Fruit fly (Drosophila melanogaster) whole organism, embryonic: ENCODE data around the gene Npc2a.

Experiments
- Atf3 ChIP-seq: fragments of 200-800 bp; sonication (Bioruptor generic); optimal IDR thresholded peaks from 3 replicates; lab custom pipeline; 2016; ENCODE audit warnings: missing biosample characterization, missing genetic modification characterization
- CG10209 ChIP-seq: fragments of 200-800 bp; sonication (Bioruptor generic); optimal IDR thresholded peaks from 3 replicates; lab custom pipeline; 2017; ENCODE audit warnings: missing biosample characterization, mild to moderate bottlenecking, missing genetic modification characterization, missing genetic modification reagents
- CG11504 ChIP-seq: fragments of 200-800 bp; sonication (Bioruptor generic); optimal IDR thresholded peaks from 3 replicates; lab custom pipeline; 2019; ENCODE audit warnings: missing biosample characterization, mild to moderate bottlenecking, missing genetic modification characterization, moderate library complexity
- CG14965 ChIP-seq: fragments of 200-800 bp; sonication (Bioruptor generic); optimal IDR thresholded peaks from 2 replicates; lab custom pipeline; 2016; ENCODE audit warnings: missing biosample characterization, missing genetic modification characterization, borderline replicate concordance
- CG15479 ChIP-seq: fragments of 200-800 bp; sonication (Bioruptor generic); optimal IDR thresholded peaks from 3 replicates; lab custom pipeline; 2019; ENCODE audit warnings: missing biosample characterization, mild to moderate bottlenecking, missing genetic modification characterization, moderate library complexity
- CG1602 ChIP-seq: fragments of 200-800 bp; sonication (Bioruptor generic); optimal IDR thresholded peaks from 3 replicates; lab custom pipeline; 2016; ENCODE audit warnings: missing biosample characterization, missing genetic modification characterization
- CG18262 ChIP-seq: fragments of 200-800 bp; optimal IDR thresholded peaks from 3 replicates; lab custom pipeline; 2019; ENCODE audit warnings: missing biosample characterization, mild to moderate bottlenecking, missing genetic modification characterization, moderate library complexity
- CG18599 ChIP-seq: fragments of 200-800 bp; sonication (Bioruptor generic); optimal IDR thresholded peaks from 3 replicates; lab custom pipeline; 2017; ENCODE audit warnings: missing biosample characterization, missing genetic modification characterization, mild to moderate bottlenecking, moderate library complexity, missing genetic modification reagents
- CG2889 ChIP-seq: fragments of 200-800 bp; sonication (Bioruptor generic); IDR thresholded peaks from 3 replicates; pipeline ENCODE4 v1.3.6; 2022; ENCODE audit warnings: missing biosample characterization, missing genetic modification characterization
- CG31388 ChIP-seq: fragments of 200-800 bp; sonication (Bioruptor generic); optimal IDR thresholded peaks from 2 replicates; lab custom pipeline; 2016; ENCODE audit warnings: missing biosample characterization, missing genetic modification characterization
- CG42726 ChIP-seq: fragments of 200-800 bp; sonication (Bioruptor generic); IDR thresholded peaks from 2 replicates; pipeline ENCODE4 v1.3.6; 2022; ENCODE audit warnings: missing biosample characterization, missing genetic modification characterization; ENCODE audit not compliant: partially characterized antibody
- CG4820 ChIP-seq: fragments of 200-800 bp; sonication (Bioruptor generic); optimal IDR thresholded peaks from 3 replicates; lab custom pipeline; 2016; ENCODE audit warnings: missing biosample characterization, missing genetic modification characterization
- CG6254 ChIP-seq: fragments of 200-800 bp; sonication (Bioruptor generic); optimal IDR thresholded peaks from 3 replicates; lab custom pipeline; 2017; ENCODE audit warnings: mild to moderate bottlenecking, missing biosample characterization, missing genetic modification reagents, missing genetic modification characterization
- CG7271 ChIP-seq: fragments of 200-800 bp; sonication (Bioruptor generic); optimal IDR thresholded peaks from 2 replicates; lab custom pipeline; 2018; ENCODE audit warnings: missing biosample characterization, mild to moderate bottlenecking, missing genetic modification characterization, moderate library complexity
- CG8478 ChIP-seq: fragments of >200 bp; optimal IDR thresholded peaks from 2 replicates; lab custom pipeline; 2018
- CG9727 ChIP-seq: fragments of 200-800 bp; sonication (Bioruptor generic); optimal IDR thresholded peaks from 3 replicates; lab custom pipeline; 2017; ENCODE audit warnings: missing biosample characterization, mild to moderate bottlenecking, missing genetic modification characterization
- CG9797 ChIP-seq: fragments of 200-800 bp; sonication (Bioruptor generic); optimal IDR thresholded peaks from 3 replicates; lab custom pipeline; 2018; ENCODE audit warnings: missing biosample characterization, mild to moderate bottlenecking, missing genetic modification characterization
- Dll ChIP-seq: fragments of 200-800 bp; sonication (Bioruptor generic); IDR thresholded peaks from 4 replicates; pipeline ENCODE4 v1.3.6; 2022; ENCODE audit warnings: missing biosample characterization, missing genetic modification characterization; ENCODE audit not compliant: partially characterized antibody
- Eip74EF ChIP-seq, 2 experiments: fragments of 200-800 bp in 1 of 2; fragments of >200 bp in 1 of 2; sonication (Bioruptor generic) in 1 of 2; optimal IDR thresholded peaks; 2 replicates each; lab custom pipeline; 2017 to 2019; ENCODE audit warnings: missing biosample characterization in 2 of 2, missing genetic modification characterization in 2 of 2, mild to moderate bottlenecking in 1 of 2, moderate library complexity in 1 of 2
- Fer2 ChIP-seq: fragments of 200-800 bp; sonication (Bioruptor generic); optimal IDR thresholded peaks from 2 replicates; lab custom pipeline; 2018; ENCODE audit warnings: missing biosample characterization, mild to moderate bottlenecking, missing genetic modification characterization, moderate library complexity
- Hand ChIP-seq: fragments of 200-800 bp; sonication (Bioruptor generic); optimal IDR thresholded peaks from 2 replicates; lab custom pipeline; 2017; ENCODE audit warnings: mild to moderate bottlenecking, missing biosample characterization, missing genetic modification reagents, missing genetic modification characterization
- Hmr ChIP-seq: fragments of 200-800 bp; sonication (Bioruptor generic); optimal IDR thresholded peaks from 3 replicates; lab custom pipeline; 2017; ENCODE audit warnings: mild to moderate bottlenecking, missing biosample characterization, missing genetic modification reagents, missing genetic modification characterization
- Jarid2 ChIP-seq: fragments of 200-800 bp; sonication (Bioruptor generic); optimal IDR thresholded peaks from 3 replicates; lab custom pipeline; 2017; ENCODE audit warnings: mild to moderate bottlenecking, missing biosample characterization, missing genetic modification reagents, missing genetic modification characterization
- Lhr ChIP-seq: fragments of 200-800 bp; sonication (Bioruptor generic); optimal IDR thresholded peaks from 3 replicates; lab custom pipeline; 2017; ENCODE audit warnings: mild to moderate bottlenecking, missing biosample characterization, missing genetic modification reagents, missing genetic modification characterization
- Myb ChIP-seq: fragments of 200-800 bp; sonication (Bioruptor generic); optimal IDR thresholded peaks from 2 replicates; lab custom pipeline; 2016; ENCODE audit warnings: missing biosample characterization, missing genetic modification characterization
- Oli ChIP-seq: fragments of 200-800 bp; sonication (Bioruptor generic); optimal IDR thresholded peaks from 2 replicates; lab custom pipeline; 2018; ENCODE audit warnings: missing biosample characterization, mild to moderate bottlenecking, missing genetic modification characterization, moderate library complexity
- Rx ChIP-seq: fragments of 200-800 bp; sonication (Bioruptor generic); IDR thresholded peaks from 2 replicates; pipeline ENCODE4 v1.3.6; 2022; ENCODE audit warnings: missing biosample characterization, missing genetic modification characterization
- Sry-δ ChIP-seq: fragments of 200-800 bp; sonication (Bioruptor generic); optimal IDR thresholded peaks from 2 replicates; lab custom pipeline; 2016; ENCODE audit warnings: missing biosample characterization, missing genetic modification characterization
- Stat92E ChIP-seq, 3 experiments: fragments of >200 bp in 2 of 3; fragments of 200-800 bp in 1 of 3; sonication (Bioruptor generic) in 1 of 3; optimal IDR thresholded peaks; 2 replicates each; lab custom pipeline; 2017 to 2019; ENCODE audit warnings: missing biosample characterization in 3 of 3, missing genetic modification characterization in 3 of 3, mild to moderate bottlenecking in 1 of 3, moderate library complexity in 1 of 3
- ac ChIP-seq: fragments of 200-800 bp; sonication (Bioruptor generic); optimal IDR thresholded peaks from 3 replicates; lab custom pipeline; 2017; ENCODE audit warnings: missing biosample characterization, mild to moderate bottlenecking, missing genetic modification characterization
- bigmax ChIP-seq: fragments of 200-800 bp; sonication (Bioruptor generic); optimal IDR thresholded peaks from 2 replicates; lab custom pipeline; 2018; ENCODE audit warnings: missing biosample characterization, mild to moderate bottlenecking, missing genetic modification characterization
- cato ChIP-seq: fragments of 200-800 bp; sonication (Bioruptor generic); optimal IDR thresholded peaks from 2 replicates; lab custom pipeline; 2016; ENCODE audit warnings: missing biosample characterization, missing genetic modification characterization, borderline replicate concordance
- caup ChIP-seq: fragments of 200-800 bp; sonication (Bioruptor generic); optimal IDR thresholded peaks from 3 replicates; lab custom pipeline; 2017; ENCODE audit warnings: missing biosample characterization, mild to moderate bottlenecking, missing genetic modification characterization, moderate library complexity; ENCODE audit not compliant: severe bottlenecking
- cg ChIP-seq: fragments of 200-800 bp; sonication (Bioruptor generic); optimal IDR thresholded peaks from 3 replicates; lab custom pipeline; 2019; ENCODE audit warnings: missing biosample characterization, mild to moderate bottlenecking, missing genetic modification characterization, moderate library complexity
- crp ChIP-seq, 2 experiments: fragments of 200-800 bp; sonication (Bioruptor generic); optimal IDR thresholded peaks; 2 replicates in 1 of 2; 3 replicates in 1 of 2; lab custom pipeline; 2017; ENCODE audit warnings: missing biosample characterization in 2 of 2, missing genetic modification characterization in 2 of 2, mild to moderate bottlenecking in 1 of 2, moderate library complexity in 1 of 2
- fd64A ChIP-seq: fragments of 200-800 bp; sonication (Bioruptor generic); optimal IDR thresholded peaks from 3 replicates; lab custom pipeline; 2018; ENCODE audit warnings: missing biosample characterization, mild to moderate bottlenecking, missing genetic modification characterization
- gce ChIP-seq: fragments of 200-800 bp; sonication (Bioruptor generic); IDR thresholded peaks from 3 replicates; pipeline ENCODE4 v1.3.6; 2022; ENCODE audit warnings: missing biosample characterization, missing genetic modification characterization
- gsb ChIP-seq: fragments of 200-800 bp; sonication (Bioruptor generic); IDR thresholded peaks from 2 replicates; pipeline ENCODE4 v1.3.6; 2022; ENCODE audit warnings: missing biosample characterization, missing genetic modification characterization
- ham ChIP-seq: fragments of 200-800 bp; sonication (Bioruptor generic); IDR thresholded peaks from 2 replicates; pipeline ENCODE4 v1.3.6; 2022; ENCODE audit warnings: missing biosample characterization, missing genetic modification characterization
- hkb ChIP-seq, 2 experiments: fragments of 200-800 bp in 1 of 2; fragments of >200 bp in 1 of 2; sonication (Bioruptor generic) in 1 of 2; IDR thresholded peaks in 1 of 2; optimal IDR thresholded peaks in 1 of 2; 2 replicates each; pipeline versions ENCODE4 v1.3.6 to Lab custom; 2017 to 2022; ENCODE audit warnings: missing biosample characterization in 1 of 2, missing genetic modification characterization in 1 of 2
- klu ChIP-seq: fragments of 200-800 bp; sonication (Bioruptor generic); IDR thresholded peaks from 2 replicates; pipeline ENCODE4 v1.3.6; 2022; ENCODE audit warnings: missing biosample characterization, missing genetic modification characterization
- lab ChIP-seq: fragments of 200-800 bp; sonication (Bioruptor generic); optimal IDR thresholded peaks from 3 replicates; lab custom pipeline; 2017; ENCODE audit warnings: missing biosample characterization, missing genetic modification characterization, mild to moderate bottlenecking, moderate library complexity, missing genetic modification reagents
- rib ChIP-seq: fragments of 200-800 bp; sonication (Bioruptor generic); IDR thresholded peaks from 2 replicates; pipeline ENCODE4 v1.3.6; 2022; ENCODE audit warnings: missing biosample characterization, missing genetic modification characterization
- sens ChIP-seq: fragments of 200-800 bp; sonication (Bioruptor generic); peaks from one replicate; lab custom pipeline; 2016; ENCODE audit warnings: missing biosample characterization, missing genetic modification characterization
- sens-2 ChIP-seq: fragments of 200-800 bp; sonication (Bioruptor generic); IDR thresholded peaks from 2 replicates; pipeline ENCODE4 v1.3.6; 2022; ENCODE audit warnings: missing biosample characterization, missing genetic modification characterization
- sim ChIP-seq: fragments of 200-800 bp; sonication (Bioruptor generic); IDR thresholded peaks from 2 replicates; pipeline ENCODE4 v1.3.6; 2022; ENCODE audit warnings: missing biosample characterization, missing genetic modification characterization
- tin ChIP-seq: fragments of 200-800 bp; sonication (Bioruptor generic); optimal IDR thresholded peaks from 3 replicates; lab custom pipeline; 2016; ENCODE audit warnings: missing biosample characterization, missing genetic modification characterization
- ttk ChIP-seq: fragments of 200-800 bp; sonication (Bioruptor generic); IDR thresholded peaks from 2 replicates; pipeline ENCODE4 v2.1.2; 2022; ENCODE audit warnings: missing biosample characterization, missing genetic modification characterization

Npc2a gene

DNA sequence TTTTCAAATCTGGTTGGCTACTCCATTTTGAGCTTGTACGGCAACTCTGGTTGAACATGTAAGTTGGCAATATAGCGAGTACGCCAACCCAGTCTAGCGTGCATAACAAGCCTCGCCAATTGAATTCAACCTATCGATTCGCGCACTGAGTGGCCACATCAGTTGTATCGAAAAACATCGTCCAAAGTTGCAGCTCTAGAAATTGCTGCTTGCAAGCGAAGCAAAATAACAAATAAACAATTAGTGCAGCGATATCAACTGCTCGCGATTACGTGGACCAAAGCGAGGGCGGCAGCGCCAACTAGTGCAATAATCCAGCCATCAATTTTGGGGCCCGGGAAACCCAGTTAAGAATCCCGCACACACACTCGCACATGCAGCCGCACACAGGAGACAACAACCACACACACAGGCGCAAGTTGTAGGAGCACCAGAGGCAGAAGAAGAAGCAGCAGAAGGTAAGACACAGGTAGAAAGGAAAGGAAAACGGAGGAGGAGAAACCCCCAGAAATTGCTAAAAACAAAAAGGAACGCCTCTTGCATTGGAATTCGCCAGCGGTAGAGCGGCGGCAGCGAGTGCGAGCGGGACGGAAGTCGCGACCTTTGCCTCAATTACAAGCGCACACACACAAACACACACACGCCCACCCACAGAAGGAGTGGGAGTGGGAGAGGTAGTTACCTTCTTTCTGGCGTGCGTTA is 49.6 kb downstream of the Npc2a start (continued):
- peak; percentile 94 for TF ChIP-seq Lhr (GFP tag; lab: Kevin White, UChicago)
- no peak for TF ChIP-seq CG1602 (GFP tag; lab: Kevin White, UChicago)
- no peak for TF ChIP-seq sens-2 (GFP tag; lab: Robert Waterston, UW)
- TF ChIP-seq ham (GFP tag; lab: Robert Waterston, UW) = no peak
- TF ChIP-seq sim (GFP tag; lab: Robert Waterston, UW) = no peak
- peak; percentile 15 for TF ChIP-seq caup
- no peak for TF ChIP-seq Hand (GFP tag; lab: Kevin White, UChicago)
- peak in 1 of 2 experiments; percentile 58 for TF ChIP-seq crp (GFP tag; optimal IDR thresholded peaks at IDR 0.05; lab: Kevin White, UChicago)
- no peak for TF ChIP-seq CG18599 (GFP tag; lab: Kevin White, UChicago)
- TF ChIP-seq CG4820 (GFP tag; lab: Kevin White, UChicago) = no peak
- TF ChIP-seq Atf3 (GFP tag; lab: Kevin White, UChicago) = no peak
- TF ChIP-seq sens (GFP tag; lab: Kevin White, UChicago) = no peak
- peak; percentile 63 for TF ChIP-seq CG9797 (GFP tag; lab: Kevin White, UChicago)
- TF ChIP-seq lab = no peak
- TF ChIP-seq CG15479 (GFP tag; lab: Kevin White, UChicago) = no peak
- TF ChIP-seq Rx (GFP tag; lab: Robert Waterston, UW) = no peak
- TF ChIP-seq hkb (optimal IDR thresholded peaks at IDR 0.05; lab: Kevin White, UChicago) = peak; percentile 44
- no peak for TF ChIP-seq hkb (GFP tag; IDR thresholded peaks at IDR 0.05; lab: Robert Waterston, UW)
- no peak for TF ChIP-seq cato (GFP tag; lab: Kevin White, UChicago)
- no peak for TF ChIP-seq ac (GFP tag; lab: Kevin White, UChicago)
- no peak for TF ChIP-seq gsb
- no peak for TF ChIP-seq rib (GFP tag; lab: Robert Waterston, UW)
- no peak for TF ChIP-seq ttk (GFP tag; lab: Robert Waterston, UW)
- no peak for TF ChIP-seq klu (GFP tag; lab: Robert Waterston, UW)
- peak; percentile 100 for TF ChIP-seq Sry-δ (GFP tag; lab: Kevin White, UChicago)
- TF ChIP-seq CG9727 = no peak
- no peak for TF ChIP-seq CG31388 (GFP tag; lab: Kevin White, UChicago)
- no peak for TF ChIP-seq Oli (tag; lab: Kevin White, UChicago)
- no peak for TF ChIP-seq Fer2 (tag; lab: Kevin White, UChicago)
- peak; percentile 81 for TF ChIP-seq CG8478 (lab: Kevin White, UChicago)
- TF ChIP-seq Hmr (GFP tag; lab: Kevin White, UChicago) = peak; percentile 79
- TF ChIP-seq CG10209 = no peak
- TF ChIP-seq bigmax (GFP tag; lab: Kevin White, UChicago) = no peak
- no peak for TF ChIP-seq fd64A (GFP tag; lab: Kevin White, UChicago)
- TF ChIP-seq Eip74EF (GFP tag; optimal IDR thresholded peaks at IDR 0.05; lab: Kevin White, UChicago) = no peak
- no peak for TF ChIP-seq tin (GFP tag; lab: Kevin White, UChicago)
- peak in 2 of 3 experiments; percentile 6 to 57 for TF ChIP-seq Stat92E (GFP tag; optimal IDR thresholded peaks at IDR 0.05; lab: Kevin White, UChicago)
- no peak for TF ChIP-seq CG2889 (GFP tag; lab: Robert Waterston, UW)
- TF ChIP-seq CG14965 (GFP tag; lab: Kevin White, UChicago) = no peak
- TF ChIP-seq cg = peak; percentile 95
- TF ChIP-seq CG7271 (tag; lab: Kevin White, UChicago) = no peak
- TF ChIP-seq CG11504 = peak; percentile 49
- peak; percentile 74 for TF ChIP-seq Myb
- no peak for TF ChIP-seq CG6254
- TF ChIP-seq CG42726 (GFP tag; lab: Robert Waterston, UW) = peak; percentile 97
- no peak for TF ChIP-seq CG18262 (tag; lab: Kevin White, UChicago)
- no peak for TF ChIP-seq gce (GFP tag; lab: Robert Waterston, UW)
- peak; percentile 93 for TF ChIP-seq Dll (GFP tag; lab: Robert Waterston, UW)
- TF ChIP-seq Jarid2 (GFP tag; lab: Kevin White, UChicago) = no peak
